Worm (Caenorhabditis elegans) whole organism, L4/young adult: ENCODE measurements around the gene acs-21.
"Not testable (repeated sequence)": the region's sequence is repeated elsewhere in the genome, so short reads cannot be mapped to it uniquely, and the experiment has no call there.

Experiments used
- W03F9.2 ChIP-seq: fragments of 150-350 bp; optimal IDR thresholded peaks from 2 replicates; lab custom pipeline; 2014; ENCODE audit warnings: missing biosample characterization, missing genetic modification characterization
- dao-5 ChIP-seq: sonication (generic microtip); optimal IDR thresholded peaks from 2 replicates; lab custom pipeline; 2016; ENCODE audit warnings: missing genotype, missing genetic modification characterization, moderate library complexity, missing compliant biosample characterization
- him-1 ChIP-seq: sonication (generic microtip); optimal IDR thresholded peaks from 2 replicates; lab custom pipeline; 2016; ENCODE audit warnings: missing genotype, missing genetic modification reagents, missing genetic modification characterization, missing compliant biosample characterization

acs-21 gene

DNA sequence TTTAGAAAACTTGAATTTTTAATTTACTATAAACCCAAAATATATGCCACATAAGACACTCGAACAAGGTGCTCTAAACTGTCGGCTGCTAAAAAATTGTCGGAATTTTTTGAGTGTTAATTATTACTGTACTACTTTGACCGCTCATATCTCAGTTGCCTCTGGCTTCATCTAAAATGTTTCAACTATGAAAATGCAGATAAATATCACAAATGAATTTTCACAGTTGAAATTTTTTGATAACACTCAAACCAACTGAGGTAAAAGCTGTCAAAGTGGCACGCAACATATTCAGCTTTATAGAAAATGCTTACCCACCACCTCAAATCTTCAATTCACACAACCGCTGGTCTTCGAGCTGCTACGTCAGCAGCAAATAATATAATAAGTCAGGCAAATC is at the start of gene acs-21:
TSS of gene acs-21 (plus strand) at position 301 of the 400 bp plus-strand sequence.
- TF ChIP-seq dao-5: no peak
- no peak for TF ChIP-seq W03F9.2
- no peak for TF ChIP-seq him-1 (tag; lab: Kevin White, UChicago)

- no peak for TF ChIP-seq W03F9.2
- TF ChIP-seq dao-5: no peak
- TF ChIP-seq him-1 (tag; lab: Kevin White, UChicago): no peak
Observed at ce11 chrV:3039282-3039681, 49.6 kb upstream of the acs-21 start, which contains the start of gene chpf-2. chpf-2 (minus strand) TSS chrV:3039382.

- TF ChIP-seq him-1 (tag; lab: Kevin White, UChicago) (no peak), dao-5 (no peak), W03F9.2 (no peak)
Observed at ce11 chrV:3040930-3041329, 47.9 kb upstream of the acs-21 start.

ce11 chrV:3044837-3045236 is 44.0 kb upstream of the acs-21 start, which contains the start of gene F59D6.1:
F59D6.1 (plus strand) TSS chrV:3045137.
- TF ChIP-seq dao-5 (no peak), W03F9.2 (no peak), him-1 (tag; lab: Kevin White, UChicago) (no peak)

ce11 chrV:3046364-3046763 is 42.5 kb upstream of the acs-21 start:
- TF ChIP-seq dao-5 (no peak), W03F9.2 (no peak), him-1 (tag; lab: Kevin White, UChicago) (no peak)

DNA sequence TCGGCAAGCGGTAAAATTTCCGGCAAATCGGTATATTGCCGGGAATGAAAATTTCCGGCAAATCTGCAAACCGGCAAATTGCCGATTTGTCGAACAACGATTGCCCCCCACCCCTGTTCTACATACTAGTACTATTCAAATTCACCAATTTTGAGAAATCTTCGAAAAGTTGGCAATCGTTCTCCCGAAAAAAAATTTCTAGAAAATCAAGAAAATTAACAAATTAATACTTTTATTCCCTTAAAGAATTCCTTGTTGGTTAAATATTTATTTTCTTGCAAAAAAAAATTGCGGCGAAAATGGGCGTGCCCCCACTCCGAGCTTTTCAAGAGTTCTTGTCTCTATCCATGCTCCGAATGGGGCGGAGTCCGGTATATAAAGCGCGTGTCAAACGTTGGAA is 34.6 kb upstream of the acs-21 start, which contains the start of gene C50H11.8:
TSS of gene C50H11.8 (plus strand) at position 301 of the 400 bp plus-strand sequence.
- TF ChIP-seq W03F9.2: no peak
- no peak for TF ChIP-seq him-1 (tag; lab: Kevin White, UChicago)

DNA sequence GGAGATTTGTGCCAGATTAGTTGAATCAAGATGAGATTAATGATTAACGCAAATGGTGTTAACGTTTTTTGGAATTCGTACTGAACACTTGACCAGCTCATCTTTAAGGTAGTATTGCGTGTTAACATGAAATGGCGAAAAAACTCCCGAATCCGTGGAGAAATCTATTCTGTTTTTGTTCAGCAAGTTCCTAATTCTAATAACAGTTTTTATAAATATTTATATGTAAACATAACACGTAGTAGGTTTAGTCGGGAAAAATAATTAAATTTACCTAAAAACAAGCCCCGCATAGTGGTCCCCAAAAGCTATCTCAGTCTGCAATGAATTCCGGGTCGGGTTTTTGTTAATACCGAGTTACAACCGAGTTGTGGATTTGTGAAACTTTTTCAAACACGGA is 29.9 kb upstream of the acs-21 start, which contains the start of gene str-244:
TSS of gene str-244 (minus strand) at position 101 of the 400 bp plus-strand sequence.
- TF ChIP-seq him-1 (tag; lab: Kevin White, UChicago) (no peak), W03F9.2 (no peak), dao-5 (no peak)

- TF ChIP-seq W03F9.2 (no peak), him-1 (tag; lab: Kevin White, UChicago) (no peak), dao-5 (no peak)
Observed at ce11 chrV:3062078-3062477, 26.8 kb upstream of the acs-21 start, which contains the start of gene srt-15. srt-15 (minus strand) TSS chrV:3062178.

DNA sequence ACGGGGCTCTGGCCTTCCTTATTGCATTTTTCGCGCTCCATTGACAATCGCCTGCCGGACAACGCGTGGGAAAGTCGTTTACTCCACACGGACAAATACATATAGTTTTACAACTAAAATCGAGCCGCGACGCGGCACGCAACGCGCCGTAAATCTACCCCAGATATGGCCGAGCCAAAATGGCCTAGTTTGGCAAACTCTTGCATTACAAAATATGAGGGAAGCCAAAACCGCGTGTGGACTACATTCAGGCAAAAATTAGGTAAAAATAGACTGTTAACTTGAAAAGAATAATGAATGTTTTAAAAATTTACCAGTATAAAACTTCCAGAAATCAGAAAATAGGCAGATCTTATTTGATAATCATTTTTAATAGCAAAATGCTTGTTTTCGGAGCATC is 24.4 kb upstream of the acs-21 start, which contains the start of gene srt-16:
TSS of gene srt-16 (minus strand) at position 101 of the 400 bp plus-strand sequence.
- TF ChIP-seq him-1 (tag; lab: Kevin White, UChicago); W03F9.2; dao-5: not testable (repeated sequence)

ce11 chrV:3065928-3066327 is 22.9 kb upstream of the acs-21 start, which contains the start of gene srh-185:
srh-185 (plus strand) TSS chrV:3066228.
- TF ChIP-seq dao-5: no peak
- no peak for TF ChIP-seq him-1 (tag; lab: Kevin White, UChicago)
- TF ChIP-seq W03F9.2: no peak

- TF ChIP-seq W03F9.2 (no peak), him-1 (tag; lab: Kevin White, UChicago) (no peak), dao-5 (no peak)
Observed at ce11 chrV:3069101-3069500, 19.8 kb upstream of the acs-21 start, which contains the start of gene str-40. str-40 (minus strand) TSS chrV:3069201.

DNA sequence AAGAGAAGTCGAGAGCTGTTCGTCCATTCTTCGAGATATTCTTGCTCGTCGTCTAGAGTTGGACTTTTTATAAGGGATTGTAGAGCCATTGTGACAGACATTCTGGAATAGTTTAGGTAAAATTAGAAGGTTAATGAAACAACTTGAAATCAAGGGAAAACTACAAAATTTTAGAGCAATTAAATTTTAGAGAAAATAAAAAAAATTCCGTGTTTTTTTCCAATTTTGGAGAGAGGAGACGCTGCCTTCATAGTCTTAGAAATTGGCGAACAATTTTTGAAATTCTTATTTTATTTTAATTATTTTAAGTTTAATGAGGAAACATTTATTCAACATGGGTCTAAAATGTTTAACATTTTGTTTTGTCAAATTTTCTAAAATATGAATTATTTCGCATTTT is 17.3 kb upstream of the acs-21 start, which contains the start of gene C50H11.13:
TSS of gene C50H11.13 (minus strand) at position 101 of the 400 bp plus-strand sequence.
- TF ChIP-seq dao-5 (no peak), W03F9.2 (no peak), him-1 (tag; lab: Kevin White, UChicago) (no peak)

ce11 chrV:3080792-3081191 is 8.1 kb upstream of the acs-21 start, which contains the start of gene srt-5:
srt-5 (minus strand) TSS chrV:3080892.
- TF ChIP-seq dao-5: no peak

DNA sequence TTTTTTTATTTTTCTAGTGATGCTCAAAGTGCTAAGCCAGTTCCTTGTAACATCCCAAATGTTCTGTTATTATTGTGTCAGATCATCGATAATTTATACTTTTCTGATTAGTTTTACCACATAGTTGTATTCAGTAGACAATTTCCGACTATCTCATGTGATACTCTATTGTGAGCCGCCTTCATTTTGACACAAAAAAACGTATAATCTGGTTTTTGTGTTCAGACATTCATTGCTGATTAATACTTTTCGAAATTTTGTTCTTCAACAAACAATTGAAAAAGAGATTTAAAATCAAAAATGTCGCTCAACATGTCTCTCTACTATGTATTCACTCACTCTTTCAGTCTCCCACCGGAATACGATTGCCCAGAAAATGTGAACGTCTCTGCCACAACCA is 7.4 kb upstream of the acs-21 start, which contains the start of gene srt-7:
TSS of gene srt-7 (plus strand) at position 301 of the 400 bp plus-strand sequence.
- TF ChIP-seq dao-5: no peak
- no peak for TF ChIP-seq W03F9.2
- no peak for TF ChIP-seq him-1 (tag; lab: Kevin White, UChicago)

DNA sequence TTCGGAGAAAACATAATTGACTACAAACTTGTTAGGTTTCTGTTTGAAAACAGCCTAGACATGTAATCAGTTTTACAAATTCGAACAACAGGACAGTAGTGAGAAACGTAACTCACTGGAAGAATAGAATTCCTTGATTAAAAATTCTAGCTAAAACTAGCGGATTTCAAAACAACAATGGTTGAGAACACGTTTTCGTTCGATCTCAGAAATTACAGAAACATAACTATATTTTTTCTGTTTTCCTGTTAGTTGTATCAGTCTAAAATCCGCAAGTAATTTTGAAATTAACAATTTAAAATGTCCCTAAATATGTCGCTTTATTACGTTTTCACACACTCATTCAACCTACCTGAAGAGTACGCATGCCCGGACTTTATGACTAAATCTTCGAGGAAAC is 2.6 kb upstream of the acs-21 start, which contains the start of gene srt-8:
TSS of gene srt-8 (plus strand) at position 301 of the 400 bp plus-strand sequence.
- no peak for TF ChIP-seq him-1 (tag; lab: Kevin White, UChicago)
- TF ChIP-seq dao-5: no peak
- TF ChIP-seq W03F9.2: no peak

DNA sequence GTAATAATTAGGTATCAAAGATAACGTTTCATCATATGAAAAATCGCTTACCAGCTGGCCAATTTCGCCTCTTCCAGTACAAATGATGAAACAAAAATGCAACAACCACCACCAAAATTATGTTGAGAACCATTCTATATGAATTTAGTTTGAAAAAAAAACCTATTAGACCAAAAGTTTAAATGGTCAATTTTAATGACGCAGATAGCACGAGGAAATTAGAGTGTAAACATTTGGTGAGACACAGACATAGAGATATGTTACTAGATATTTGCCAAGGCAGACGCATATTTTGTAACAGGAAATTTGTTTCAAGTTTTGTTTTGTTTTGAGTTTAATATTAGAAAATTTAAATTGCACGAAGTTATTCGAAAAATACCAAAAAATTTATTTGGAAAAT is 5.5 kb downstream of the acs-21 start, which contains the start of gene cyp-33C9:
TSS of gene cyp-33C9 (minus strand) at position 211 of the 400 bp plus-strand sequence.
- TF ChIP-seq him-1 (tag; lab: Kevin White, UChicago): no peak
- no peak for TF ChIP-seq W03F9.2
- no peak for TF ChIP-seq dao-5
